Fruit fly (Drosophila melanogaster) whole organism, embryonic: Measurements from ENCODE around the gene ast.

ENCODE experiments used
- Antp ChIP-seq: fragments of 200-800 bp; sonication (Bioruptor generic); optimal IDR thresholded peaks from 3 replicates; lab custom pipeline; 2016; ENCODE audit warnings: missing biosample characterization, missing genetic modification characterization
- CG12104 ChIP-seq: fragments of 200-800 bp; sonication (Bioruptor generic); optimal IDR thresholded peaks from 3 replicates; lab custom pipeline; 2016; ENCODE audit warnings: missing biosample characterization, missing genetic modification characterization
- CG1233 ChIP-seq: fragments of 200-800 bp; sonication (Bioruptor generic); optimal IDR thresholded peaks from 4 replicates; lab custom pipeline; 2018; ENCODE audit warnings: missing biosample characterization, mild to moderate bottlenecking, missing genetic modification characterization
- CG14710 ChIP-seq: fragments of 200-800 bp; sonication (Bioruptor generic); optimal IDR thresholded peaks from 3 replicates; lab custom pipeline; 2019; ENCODE audit warnings: missing biosample characterization, mild to moderate bottlenecking, missing genetic modification characterization, moderate library complexity
- CG14860 ChIP-seq: fragments of 200-800 bp; sonication (Bioruptor generic); IDR thresholded peaks from 3 replicates; pipeline ENCODE4 v1.3.6; 2022; ENCODE audit warnings: missing biosample characterization, missing genetic modification characterization; ENCODE audit not compliant: partially characterized antibody
- CG15479 ChIP-seq: fragments of 200-800 bp; sonication (Bioruptor generic); optimal IDR thresholded peaks from 3 replicates; lab custom pipeline; 2019; ENCODE audit warnings: missing biosample characterization, mild to moderate bottlenecking, missing genetic modification characterization, moderate library complexity
- CG3065 ChIP-seq: fragments of 200-800 bp; sonication (Bioruptor generic); optimal IDR thresholded peaks from 2 replicates; lab custom pipeline; 2016; ENCODE audit warnings: missing biosample characterization, missing genetic modification characterization
- CG31441 ChIP-seq: fragments of 200-800 bp; sonication (Bioruptor generic); IDR thresholded peaks from 2 replicates; pipeline ENCODE4 v1.3.6; 2022; ENCODE audit warnings: missing biosample characterization, missing genetic modification characterization
- CG33213 ChIP-seq: fragments of 200-800 bp; sonication (Bioruptor generic); optimal IDR thresholded peaks from 3 replicates; lab custom pipeline; 2016; ENCODE audit warnings: missing biosample characterization, missing genetic modification characterization
- CG3407 ChIP-seq: fragments of 200-800 bp; sonication (Bioruptor generic); optimal IDR thresholded peaks from 2 replicates; lab custom pipeline; 2018; ENCODE audit warnings: missing biosample characterization, mild to moderate bottlenecking, missing genetic modification characterization
- CG3838 ChIP-seq: fragments of 200-800 bp; sonication (Bioruptor generic); optimal IDR thresholded peaks from 3 replicates; lab custom pipeline; 2016; ENCODE audit warnings: missing biosample characterization, missing genetic modification characterization
- CG4404 ChIP-seq: fragments of 200-800 bp; sonication (Bioruptor generic); IDR thresholded peaks from 2 replicates; pipeline ENCODE4 v1.3.6; 2022; ENCODE audit warnings: missing biosample characterization, missing genetic modification characterization
- CG4424 ChIP-seq: fragments of 200-800 bp; sonication (Bioruptor generic); optimal IDR thresholded peaks from 3 replicates; lab custom pipeline; 2016; ENCODE audit warnings: missing biosample characterization, missing genetic modification characterization
- CG6765 ChIP-seq: fragments of 200-800 bp; sonication (Bioruptor generic); optimal IDR thresholded peaks from 3 replicates; lab custom pipeline; 2017; ENCODE audit warnings: missing biosample characterization, mild to moderate bottlenecking, missing genetic modification characterization
- CG6813 ChIP-seq: fragments of 200-800 bp; sonication (Bioruptor generic); optimal IDR thresholded peaks from 2 replicates; lab custom pipeline; 2017; ENCODE audit warnings: missing biosample characterization, missing genetic modification characterization, mild to moderate bottlenecking, moderate library complexity, missing genetic modification reagents
- CG7556 ChIP-seq: fragments of 200-800 bp; sonication (Bioruptor generic); optimal IDR thresholded peaks from 2 replicates; lab custom pipeline; 2017; ENCODE audit warnings: missing biosample characterization, mild to moderate bottlenecking, missing genetic modification characterization
- CG8765 ChIP-seq: fragments of 200-800 bp; sonication (Bioruptor generic); IDR thresholded peaks from 2 replicates; pipeline ENCODE4 v1.3.6; 2022; ENCODE audit warnings: missing biosample characterization, missing genetic modification characterization
- CG9609 ChIP-seq: fragments of 200-800 bp; sonication (Bioruptor generic); optimal IDR thresholded peaks from 3 replicates; lab custom pipeline; 2016; ENCODE audit warnings: missing biosample characterization, missing genetic modification characterization
- D ChIP-seq, 2 experiments: fragments of 200-800 bp in 1 of 2; fragments of >200 bp in 1 of 2; sonication (Bioruptor generic) in 1 of 2; optimal IDR thresholded peaks; 2 replicates in 1 of 2; 3 replicates in 1 of 2; lab custom pipeline; 2017; ENCODE audit warnings: mild to moderate bottlenecking in 1 of 2, missing biosample characterization in 1 of 2, missing genetic modification characterization in 1 of 2, missing genetic modification reagents in 1 of 2
- Dip3 ChIP-seq: fragments of 200-800 bp; sonication (Bioruptor generic); optimal IDR thresholded peaks from 3 replicates; lab custom pipeline; 2016; ENCODE audit warnings: missing biosample characterization, missing genetic modification characterization
- Doc3 ChIP-seq: fragments of 200-800 bp; sonication (Bioruptor generic); IDR thresholded peaks from 3 replicates; pipeline ENCODE4 v1.3.6; 2022; ENCODE audit warnings: missing biosample characterization, missing genetic modification characterization; ENCODE audit not compliant: partially characterized antibody
- Drgx ChIP-seq: fragments of 200-800 bp; sonication (Bioruptor generic); IDR thresholded peaks from 2 replicates; pipeline ENCODE4 v1.3.6; 2022; ENCODE audit warnings: missing biosample characterization, missing genetic modification characterization
- E2f1 ChIP-seq: fragments of 200-800 bp; sonication (Bioruptor generic); IDR thresholded peaks from 2 replicates; pipeline ENCODE4 v1.3.6; 2022; ENCODE audit warnings: missing biosample characterization, missing genetic modification characterization
- E2f2 ChIP-seq: fragments of 200-800 bp; sonication (Bioruptor generic); IDR thresholded peaks from 2 replicates; pipeline ENCODE4 v1.3.6; 2022; ENCODE audit warnings: missing biosample characterization, missing genetic modification characterization
- Hmr ChIP-seq: fragments of 200-800 bp; sonication (Bioruptor generic); optimal IDR thresholded peaks from 3 replicates; lab custom pipeline; 2017; ENCODE audit warnings: mild to moderate bottlenecking, missing biosample characterization, missing genetic modification reagents, missing genetic modification characterization
- Lim3 ChIP-seq: fragments of 200-800 bp; sonication (Bioruptor generic); IDR thresholded peaks from 2 replicates; pipeline ENCODE4 v1.3.6; 2022; ENCODE audit warnings: missing biosample characterization, missing genetic modification characterization
- Med ChIP-seq: fragments of 200-800 bp; sonication (Bioruptor generic); peaks from one replicate; lab custom pipeline; 2016; ENCODE audit warnings: missing biosample characterization, missing genetic modification characterization, mild to moderate bottlenecking, inconsistent platforms, moderate library complexity
- Ptx1 ChIP-seq: fragments of 200-800 bp; sonication (Bioruptor generic); IDR thresholded peaks from 2 replicates; pipeline ENCODE4 v1.3.6; 2022; ENCODE audit warnings: missing biosample characterization, missing genetic modification characterization
- Side ChIP-seq: fragments of 200-800 bp; sonication (Bioruptor generic); optimal IDR thresholded peaks from 2 replicates; lab custom pipeline; 2016; ENCODE audit warnings: missing biosample characterization, missing genetic modification characterization
- al ChIP-seq: fragments of 200-800 bp; sonication (Bioruptor generic); IDR thresholded peaks from 2 replicates; pipeline ENCODE4 v1.3.6; 2022; ENCODE audit warnings: missing biosample characterization, missing genetic modification characterization
- chif ChIP-seq, 2 experiments: fragments of 200-800 bp; sonication (Bioruptor generic); optimal IDR thresholded peaks; 3 replicates each; lab custom pipeline; 2016; ENCODE audit warnings: missing biosample characterization in 2 of 2, missing genetic modification characterization in 2 of 2
- corto ChIP-seq: fragments of 200-800 bp; sonication (Bioruptor generic); optimal IDR thresholded peaks from 2 replicates; lab custom pipeline; 2016; ENCODE audit warnings: missing biosample characterization, mild to moderate bottlenecking, missing genetic modification characterization, moderate library complexity
- ems ChIP-seq: fragments of 200-800 bp; sonication (Bioruptor generic); optimal IDR thresholded peaks from 3 replicates; lab custom pipeline; 2016; ENCODE audit warnings: missing biosample characterization, missing genetic modification characterization
- gce ChIP-seq: fragments of 200-800 bp; sonication (Bioruptor generic); IDR thresholded peaks from 3 replicates; pipeline ENCODE4 v1.3.6; 2022; ENCODE audit warnings: missing biosample characterization, missing genetic modification characterization
- gem ChIP-seq: fragments of 200-800 bp; sonication (Bioruptor generic); optimal IDR thresholded peaks from 2 replicates; lab custom pipeline; 2019; ENCODE audit warnings: missing biosample characterization, mild to moderate bottlenecking, missing genetic modification characterization, moderate library complexity
- gsb-n ChIP-seq: fragments of 200-800 bp; sonication (Bioruptor generic); optimal IDR thresholded peaks from 3 replicates; lab custom pipeline; 2018; ENCODE audit warnings: missing biosample characterization, mild to moderate bottlenecking, missing genetic modification characterization
- klu ChIP-seq: fragments of 200-800 bp; sonication (Bioruptor generic); IDR thresholded peaks from 2 replicates; pipeline ENCODE4 v1.3.6; 2022; ENCODE audit warnings: missing biosample characterization, missing genetic modification characterization
- lbe ChIP-seq: fragments of 200-800 bp; sonication (Bioruptor generic); optimal IDR thresholded peaks from 2 replicates; lab custom pipeline; 2016; ENCODE audit warnings: missing biosample characterization, mild to moderate bottlenecking, missing genetic modification characterization
- lmd ChIP-seq: fragments of 200-800 bp; sonication (Bioruptor generic); IDR thresholded peaks from 2 replicates; pipeline ENCODE4 v1.3.6; 2022; ENCODE audit warnings: missing biosample characterization, missing genetic modification characterization
- otp ChIP-seq: fragments of 200-800 bp; sonication (Bioruptor generic); IDR thresholded peaks from 3 replicates; pipeline ENCODE4, ENCODE4 v1.3.6; 2022; ENCODE audit warnings: missing biosample characterization, missing genetic modification characterization
- sens-2 ChIP-seq: fragments of 200-800 bp; sonication (Bioruptor generic); IDR thresholded peaks from 2 replicates; pipeline ENCODE4 v1.3.6; 2022; ENCODE audit warnings: missing biosample characterization, missing genetic modification characterization
- sug ChIP-seq: fragments of 200-800 bp; optimal IDR thresholded peaks from 2 replicates; lab custom pipeline; 2019; ENCODE audit warnings: missing biosample characterization, mild to moderate bottlenecking, missing genetic modification characterization, moderate library complexity
- tll ChIP-seq, 2 experiments: fragments of 200-800 bp in 1 of 2; fragments of >200 bp in 1 of 2; sonication (Bioruptor generic) in 1 of 2; optimal IDR thresholded peaks; 2 replicates each; lab custom pipeline; 2017 to 2019; ENCODE audit warnings: missing biosample characterization in 2 of 2, missing genetic modification characterization in 2 of 2, mild to moderate bottlenecking in 1 of 2, moderate library complexity in 1 of 2
- twi ChIP-seq: fragments of 200-800 bp; optimal IDR thresholded peaks from 2 replicates; lab custom pipeline; 2019; ENCODE audit warnings: missing biosample characterization, mild to moderate bottlenecking, missing genetic modification characterization, moderate library complexity
- vvl ChIP-seq: fragments of 200-800 bp; sonication (Bioruptor generic); IDR thresholded peaks from 2 replicates; pipeline ENCODE4 v1.3.6; 2022; ENCODE audit warnings: missing biosample characterization, missing genetic modification characterization
- zen ChIP-seq: fragments of 200-800 bp; sonication (Bioruptor generic); optimal IDR thresholded peaks from 3 replicates; lab custom pipeline; 2018; ENCODE audit warnings: missing biosample characterization, mild to moderate bottlenecking, missing genetic modification characterization, moderate library complexity
- zen2 ChIP-seq: fragments of 200-800 bp; sonication (Bioruptor generic); IDR thresholded peaks from 3 replicates; pipeline ENCODE4 v1.3.6; 2022; ENCODE audit warnings: missing biosample characterization, missing genetic modification characterization; ENCODE audit not compliant: partially characterized antibody

Gene ast

dm6 chr2L:1065038-1065437 lies 12.7 kb upstream of the ast start (continued):
- TF ChIP-seq lmd (GFP tag; lab: Robert Waterston, UW) (peak; percentile 23; the same call in 1 of the 2 replicates), otp (GFP tag; lab: Robert Waterston, UW) (no peak), lbe (peak; percentile 45), CG14710 (tag; lab: Kevin White, UChicago) (peak; percentile 7), Doc3 (GFP tag; lab: Robert Waterston, UW) (no peak), Dip3 (GFP tag; lab: Kevin White, UChicago) (no peak), CG31441 (GFP tag; lab: Robert Waterston, UW) (no peak), zen2 (GFP tag; lab: Robert Waterston, UW) (no peak), gsb-n (tag; lab: Kevin White, UChicago) (no peak), ems (GFP tag; lab: Kevin White, UChicago) (no peak), CG6813 (GFP tag; lab: Kevin White, UChicago) (no peak), Drgx (GFP tag; lab: Robert Waterston, UW) (peak; percentile 62), Hmr (GFP tag; lab: Kevin White, UChicago) (no peak), CG6765 (GFP tag; lab: Kevin White, UChicago) (no peak), CG8765 (GFP tag; lab: Robert Waterston, UW) (no peak), E2f1 (no peak), E2f2 (GFP tag; lab: Robert Waterston, UW) (no peak), chif (GFP tag; optimal IDR thresholded peaks at IDR 0.05; lab: Kevin White, UChicago) (peak in 1 of 2 experiments; percentile 9), corto (GFP tag; lab: Kevin White, UChicago) (peak; percentile 31), sens-2 (GFP tag; lab: Robert Waterston, UW) (0 out of 2 replicates have a peak, but pooled peaks have one; percentile 42), gem (peak; percentile 41), CG4424 (GFP tag; lab: Kevin White, UChicago) (no peak), CG14860 (GFP tag; lab: Robert Waterston, UW) (no peak), CG1233 (GFP tag; lab: Kevin White, UChicago) (no peak), klu (GFP tag; lab: Robert Waterston, UW) (no peak), Lim3 (no peak), vvl (GFP tag; lab: Robert Waterston, UW) (no peak), Antp (GFP tag; lab: Kevin White, UChicago) (no peak), CG12104 (no peak)

dm6 chr2L:1066330-1066729 lies 11.4 kb upstream of the ast start:
- TF ChIP-seq tll (GFP tag; optimal IDR thresholded peaks at IDR 0.05; lab: Kevin White, UChicago) (peak in 1 of 2 experiments; percentile 75), CG3065 (GFP tag; lab: Kevin White, UChicago) (no peak), gce (GFP tag; lab: Robert Waterston, UW) (no peak), CG3407 (no peak), CG4404 (no peak), Side (GFP tag; lab: Kevin White, UChicago) (no peak), CG3838 (GFP tag; lab: Kevin White, UChicago) (no peak), sug (tag; lab: Kevin White, UChicago) (no peak), CG33213 (GFP tag; lab: Kevin White, UChicago) (no peak), zen (tag; lab: Kevin White, UChicago) (peak; percentile 39), CG9609 (no peak), twi (tag; lab: Kevin White, UChicago) (peak; percentile 26), Ptx1 (GFP tag; lab: Robert Waterston, UW) (no peak), CG7556 (no peak), al (GFP tag; lab: Robert Waterston, UW) (no peak), CG15479 (GFP tag; lab: Kevin White, UChicago) (peak; percentile 61), Med (no peak), D (optimal IDR thresholded peaks at IDR 0.05; lab: Kevin White, UChicago) (peak; percentile 45), D (GFP tag; optimal IDR thresholded peaks at IDR 0.05; lab: Kevin White, UChicago) (no peak)
